Worm (Caenorhabditis elegans) whole organism, midembryonic: ENCODE results near the gene spe-26.

Source experiments
- T22C8.4 ChIP-seq: fragments of 200-800 bp; sonication (Bioruptor generic); IDR thresholded peaks from 2 replicates; pipeline ENCODE4 v1.3.6; 2022; ENCODE audit warnings: missing genetic modification characterization, missing compliant biosample characterization
- cog-1 ChIP-seq: sonication (generic microtip); optimal IDR thresholded peaks from 2 replicates; lab custom pipeline; 2016; ENCODE audit warnings: missing genetic modification characterization, missing compliant biosample characterization
- flt-1 ChIP-seq: fragments of 200-800 bp; sonication (Bioruptor generic); IDR thresholded peaks from 2 replicates; pipeline ENCODE4 v1.3.6; 2022; ENCODE audit warnings: missing genetic modification characterization, missing compliant biosample characterization
- klf-2 ChIP-seq: fragments of 200-800 bp; sonication (Bioruptor generic); conservative IDR thresholded peaks from 2 replicates; pipeline ENCODE4 v1.3.6; 2022; ENCODE audit warnings: missing genetic modification reagents, missing genetic modification characterization, missing compliant biosample characterization
- med-1 ChIP-seq: sonication (generic microtip); optimal IDR thresholded peaks from 2 replicates; lab custom pipeline; 2017; ENCODE audit warnings: missing genetic modification characterization, mild to moderate bottlenecking, missing compliant biosample characterization, antibody characterized with exemption, missing genetic modification reagents; ENCODE audit not compliant: insufficient read depth
- ref-1 ChIP-seq: fragments of 200-800 bp; sonication (Bioruptor generic); conservative IDR thresholded peaks from 2 replicates; pipeline ENCODE4 v1.3.6; 2022; ENCODE audit warnings: missing genetic modification reagents, missing genetic modification characterization, missing compliant biosample characterization
- tab-1 ChIP-seq: fragments of 200-800 bp; sonication (Bioruptor generic); IDR thresholded peaks from 2 replicates; pipeline ENCODE4 v1.3.6; 2022; ENCODE audit warnings: missing genetic modification characterization, missing compliant biosample characterization
- ztf-29 ChIP-seq: fragments of 200-800 bp; sonication (Bioruptor generic); IDR thresholded peaks from 2 replicates; pipeline ENCODE4 v1.3.6; 2022; ENCODE audit warnings: missing genetic modification reagents, missing genetic modification characterization, missing compliant biosample characterization

DNA sequence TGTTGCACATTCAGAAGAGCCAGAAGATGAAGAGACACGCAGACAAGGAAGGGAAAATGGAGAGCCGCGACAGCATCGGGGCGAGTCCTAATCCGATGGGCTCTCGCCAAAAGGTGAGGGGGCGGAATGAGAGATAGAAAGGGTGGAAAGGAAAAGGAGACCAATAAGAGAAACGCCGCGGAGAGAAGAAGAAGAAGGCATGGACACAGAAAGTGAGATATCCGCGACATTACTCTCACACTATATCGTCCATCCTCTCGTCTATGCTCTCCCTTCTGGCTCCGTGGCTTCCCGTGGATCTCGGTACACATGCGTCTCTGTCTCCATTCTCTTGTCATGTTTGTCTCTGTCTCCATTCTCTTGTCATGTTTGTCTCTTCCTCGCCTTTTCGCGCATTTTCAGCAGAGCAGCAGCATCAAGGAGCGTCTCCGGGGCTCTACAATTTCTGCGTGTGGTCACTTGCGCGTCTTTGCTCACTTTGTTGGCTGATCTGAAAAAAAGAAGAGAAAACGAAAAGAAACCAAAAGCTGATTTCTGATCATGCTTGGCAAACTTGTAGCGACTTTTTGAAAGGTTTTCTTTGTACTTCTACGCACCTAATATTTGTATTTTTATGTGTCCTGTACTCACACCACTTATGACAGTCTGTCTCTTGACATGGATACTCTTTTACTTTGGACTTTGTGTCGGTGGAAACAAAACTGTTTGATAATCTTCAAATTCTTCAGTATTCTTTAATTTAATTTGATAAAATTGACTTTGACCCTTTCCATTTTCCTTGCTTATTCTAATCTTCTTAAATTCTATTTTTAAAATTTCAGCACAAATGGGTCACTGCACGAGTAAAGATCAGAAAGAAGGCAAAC, 11.7 kb upstream of the spe-26 start, which contains the start of gene gpa-7:
- TF ChIP-seq cog-1 (peak; percentile 80), tab-1 (GFP tag; lab: Robert Waterston, UW) (no peak), ztf-29 (GFP tag; lab: Robert Waterston, UW) (no peak), ref-1 (GFP tag; lab: Robert Waterston, UW) (no peak), T22C8.4 (GFP tag; lab: Robert Waterston, UW) (no peak), flt-1 (GFP tag; lab: Robert Waterston, UW) (no peak; the same call in 1 of the 2 replicates), klf-2 (GFP tag; lab: Robert Waterston, UW) (no peak), med-1 (GFP tag; lab: Kevin White, UChicago) (no peak)
